Fruit fly (Drosophila melanogaster): ENCODE data around the gene CG9004.

Gene CG9004

dm6 chr3L:2373421-2374043 lies at the start of gene CG9004, which contains the start of gene mRpL23:
Gene CG9004, plus strand, starts transcription at chr3L:2373728.
Gene mRpL23, minus strand, starts transcription at chr3L:2373704.
- TF ChIP-seq tj (GFP tag; optimal IDR thresholded peaks at IDR 0.05) (peak; percentile 91), Crg-1 (GFP tag; optimal IDR thresholded peaks at IDR 0.05) (peak; percentile 99), cnc (optimal IDR thresholded peaks at IDR 0.05) (no peak), pad (GFP tag; optimal IDR thresholded peaks at IDR 0.05) (peak; percentile 94), CG5204 (GFP tag; optimal IDR thresholded peaks at IDR 0.05) (peak; percentile 99), toe (GFP tag; optimal IDR thresholded peaks at IDR 0.05) (peak; percentile 100), CG14711 (tag; optimal IDR thresholded peaks at IDR 0.05) (peak; percentile 98), bab1 (GFP tag; optimal IDR thresholded peaks at IDR 0.05) (peak; percentile 99), cic (GFP tag; optimal IDR thresholded peaks at IDR 0.05) (peak; percentile 91), Mnt (GFP tag; optimal IDR thresholded peaks at IDR 0.05) (peak; percentile 100), CG12768 (GFP tag; optimal IDR thresholded peaks at IDR 0.05) (peak; percentile 99), CG11617 (GFP tag; optimal IDR thresholded peaks at IDR 0.05) (peak; percentile 98), CG1620 (GFP tag; optimal IDR thresholded peaks at IDR 0.05) (peak; percentile 99), CG7045 (GFP tag; optimal IDR thresholded peaks at IDR 0.05) (peak; percentile 99), CG33017 (tag; optimal IDR thresholded peaks at IDR 0.05) (peak; percentile 99), ovo (GFP tag; optimal IDR thresholded peaks at IDR 0.05) (peak; percentile 97), kay (GFP tag; ENCODE audit: borderline replicate concordance) (peak; percentile 97), Hr96 (GFP tag; optimal IDR thresholded peaks at IDR 0.05) (peak; percentile 99), CG7101 (tag; optimal IDR thresholded peaks at IDR 0.05) (peak; percentile 99), Clk (GFP tag; optimal IDR thresholded peaks at IDR 0.05) (peak; percentile 98)

dm6 chr3L:2325276-2325675 lies 48.3 kb upstream of the CG9004 start:
- no peak for TF ChIP-seq CG1620 (GFP tag; optimal IDR thresholded peaks at IDR 0.05)
- no peak for TF ChIP-seq CG12768 (GFP tag; optimal IDR thresholded peaks at IDR 0.05)
- TF ChIP-seq Crg-1 (GFP tag; optimal IDR thresholded peaks at IDR 0.05): no peak
- no peak for TF ChIP-seq cic (GFP tag; optimal IDR thresholded peaks at IDR 0.05)
- no peak for TF ChIP-seq CG14711 (tag; optimal IDR thresholded peaks at IDR 0.05)
- no peak for TF ChIP-seq tj (GFP tag; optimal IDR thresholded peaks at IDR 0.05)
- no peak for TF ChIP-seq Hr96 (GFP tag; optimal IDR thresholded peaks at IDR 0.05)
- TF ChIP-seq CG11617 (GFP tag; optimal IDR thresholded peaks at IDR 0.05): no peak
- no peak for TF ChIP-seq CG7101 (tag; optimal IDR thresholded peaks at IDR 0.05)
- no peak for TF ChIP-seq CG5204 (GFP tag; optimal IDR thresholded peaks at IDR 0.05)
- TF ChIP-seq CG33017 (tag; optimal IDR thresholded peaks at IDR 0.05): no peak
- TF ChIP-seq bab1 (GFP tag; optimal IDR thresholded peaks at IDR 0.05): no peak
- TF ChIP-seq Mnt (GFP tag; optimal IDR thresholded peaks at IDR 0.05): no peak
- TF ChIP-seq ovo (GFP tag; optimal IDR thresholded peaks at IDR 0.05): no peak
- no peak for TF ChIP-seq kay (GFP tag; ENCODE audit: borderline replicate concordance)
- no peak for TF ChIP-seq Clk (GFP tag; optimal IDR thresholded peaks at IDR 0.05)

dm6 chr3L:2328804-2329203 lies 44.7 kb upstream of the CG9004 start:
- TF ChIP-seq CG33017 (tag; optimal IDR thresholded peaks at IDR 0.05) (no peak), CG14711 (tag; optimal IDR thresholded peaks at IDR 0.05) (no peak), bab1 (GFP tag; optimal IDR thresholded peaks at IDR 0.05) (no peak), CG7101 (tag; optimal IDR thresholded peaks at IDR 0.05) (no peak), tj (GFP tag; optimal IDR thresholded peaks at IDR 0.05) (no peak), pad (GFP tag; optimal IDR thresholded peaks at IDR 0.05) (no peak), CG7045 (GFP tag; optimal IDR thresholded peaks at IDR 0.05) (no peak), kay (GFP tag; ENCODE audit: borderline replicate concordance) (no peak), Clk (GFP tag; optimal IDR thresholded peaks at IDR 0.05) (no peak)

DNA sequence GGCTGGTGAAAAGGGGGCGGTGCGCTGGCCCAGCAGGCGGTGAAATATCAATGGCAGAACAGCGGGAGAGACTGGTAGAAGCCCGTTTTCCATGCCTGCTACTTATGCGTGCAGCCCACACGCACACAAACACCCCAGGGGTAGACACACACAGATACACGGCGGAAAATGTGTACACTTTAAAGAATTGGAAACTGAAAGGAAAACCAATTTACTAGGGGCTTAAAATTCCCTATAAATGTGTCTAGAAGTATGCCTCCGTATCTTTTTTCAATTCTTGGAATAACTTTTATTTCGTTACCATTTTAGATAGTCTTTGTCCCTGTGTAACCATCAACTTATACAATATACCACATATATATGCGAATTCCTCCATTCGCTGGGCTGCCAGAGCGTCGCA lies 41.3 kb upstream of the CG9004 start:
- no peak for TF ChIP-seq Crg-1 (GFP tag; optimal IDR thresholded peaks at IDR 0.05)
- TF ChIP-seq cic (GFP tag; optimal IDR thresholded peaks at IDR 0.05): no peak
- no peak for TF ChIP-seq CG5204 (GFP tag; optimal IDR thresholded peaks at IDR 0.05)
- no peak for TF ChIP-seq CG12768 (GFP tag; optimal IDR thresholded peaks at IDR 0.05)
- TF ChIP-seq Mnt (GFP tag; optimal IDR thresholded peaks at IDR 0.05): no peak
- no peak for TF ChIP-seq kay (GFP tag; ENCODE audit: borderline replicate concordance)
- no peak for TF ChIP-seq cnc (optimal IDR thresholded peaks at IDR 0.05)
- no peak for TF ChIP-seq Hr96 (GFP tag; optimal IDR thresholded peaks at IDR 0.05)
- TF ChIP-seq CG33017 (tag; optimal IDR thresholded peaks at IDR 0.05): no peak
- TF ChIP-seq ovo (GFP tag; optimal IDR thresholded peaks at IDR 0.05): no peak
- TF ChIP-seq tj (GFP tag; optimal IDR thresholded peaks at IDR 0.05): no peak
- no peak for TF ChIP-seq CG11617 (GFP tag; optimal IDR thresholded peaks at IDR 0.05)
- no peak for TF ChIP-seq CG14711 (tag; optimal IDR thresholded peaks at IDR 0.05)
- TF ChIP-seq Clk (GFP tag; optimal IDR thresholded peaks at IDR 0.05): no peak
- TF ChIP-seq CG7045 (GFP tag; optimal IDR thresholded peaks at IDR 0.05): no peak
- TF ChIP-seq CG7101 (tag; optimal IDR thresholded peaks at IDR 0.05): no peak
- TF ChIP-seq CG1620 (GFP tag; optimal IDR thresholded peaks at IDR 0.05): no peak
- TF ChIP-seq pad (GFP tag; optimal IDR thresholded peaks at IDR 0.05): no peak
- no peak for TF ChIP-seq toe (GFP tag; optimal IDR thresholded peaks at IDR 0.05)

- TF ChIP-seq CG12768 (GFP tag; optimal IDR thresholded peaks at IDR 0.05) (no peak), toe (GFP tag; optimal IDR thresholded peaks at IDR 0.05) (no peak), bab1 (GFP tag; optimal IDR thresholded peaks at IDR 0.05) (no peak), kay (GFP tag; ENCODE audit: borderline replicate concordance) (no peak), CG7045 (GFP tag; optimal IDR thresholded peaks at IDR 0.05) (no peak), tj (GFP tag; optimal IDR thresholded peaks at IDR 0.05) (no peak)
These were observed 13.3 kb upstream of the CG9004 start, which contains the start of gene CG13801 for dm6 chr3L:2360257-2360656. Gene CG13801, plus strand, starts transcription at chr3L:2360557.

DNA sequence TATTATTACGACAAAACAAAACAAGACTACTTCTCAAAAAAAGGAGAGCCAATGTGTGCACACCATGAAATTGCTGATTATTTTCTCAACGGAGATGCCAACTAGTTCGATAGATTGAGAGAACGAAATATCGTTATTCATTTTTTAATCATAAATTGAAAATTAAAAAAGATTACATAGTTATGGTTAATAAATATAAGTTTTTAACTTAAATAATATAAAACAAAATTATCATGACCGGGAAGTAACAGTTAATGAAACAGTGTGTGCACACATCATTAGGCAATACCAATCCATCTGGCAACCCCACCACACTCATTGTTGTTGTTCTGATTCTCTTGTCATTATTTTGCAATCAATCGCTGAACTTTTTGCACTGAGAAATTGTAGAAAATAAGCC lies 1.6 kb upstream of the CG9004 start, which contains the start of the genes CG1317 and CG8993:
TSS of gene CG1317 (minus strand) at position 58 of the 400 bp plus-strand sequence.
TSS of gene CG8993 (plus strand) at position 318 of the 400 bp plus-strand sequence.
- TF ChIP-seq CG33017 (tag; optimal IDR thresholded peaks at IDR 0.05) (no peak), ovo (GFP tag; optimal IDR thresholded peaks at IDR 0.05) (peak; percentile 62), Hr96 (GFP tag; optimal IDR thresholded peaks at IDR 0.05) (no peak), Clk (GFP tag; optimal IDR thresholded peaks at IDR 0.05) (no peak), kay (GFP tag; ENCODE audit: borderline replicate concordance) (peak; percentile 55), CG7045 (GFP tag; optimal IDR thresholded peaks at IDR 0.05) (peak; percentile 44), CG5204 (GFP tag; optimal IDR thresholded peaks at IDR 0.05) (no peak), CG7101 (tag; optimal IDR thresholded peaks at IDR 0.05) (peak; percentile 59), CG14711 (tag; optimal IDR thresholded peaks at IDR 0.05) (peak; percentile 52), CG11617 (GFP tag; optimal IDR thresholded peaks at IDR 0.05) (peak; percentile 44), cnc (optimal IDR thresholded peaks at IDR 0.05) (no peak), CG1620 (GFP tag; optimal IDR thresholded peaks at IDR 0.05) (peak; percentile 43), bab1 (GFP tag; optimal IDR thresholded peaks at IDR 0.05) (peak; percentile 84), cic (GFP tag; optimal IDR thresholded peaks at IDR 0.05) (no peak), toe (GFP tag; optimal IDR thresholded peaks at IDR 0.05) (peak; percentile 30), pad (GFP tag; optimal IDR thresholded peaks at IDR 0.05) (peak; percentile 22), Mnt (GFP tag; optimal IDR thresholded peaks at IDR 0.05) (peak; percentile 38), tj (GFP tag; optimal IDR thresholded peaks at IDR 0.05) (peak; percentile 29)
